Worm (Caenorhabditis elegans): ENCODE results near the gene cdc-48.1.

The cdc-48.1 gene

ce11 chrII:10587742-10588141 lies 24.5 kb upstream of the cdc-48.1 start, which contains the start of gene crn-3:
Gene crn-3, plus strand, starts transcription at chrII:10588042.
- TF ChIP-seq mab-5 (tag; optimal IDR thresholded peaks at IDR 0.05) (no peak), nhr-23 (tag; optimal IDR thresholded peaks at IDR 0.05) (no peak), dmd-4 (tag; optimal IDR thresholded peaks at IDR 0.05) (no peak), ceh-16 (tag; optimal IDR thresholded peaks at IDR 0.05) (no peak), nhr-10 (tag; optimal IDR thresholded peaks at IDR 0.05) (no peak), mbf-1 (tag; optimal IDR thresholded peaks at IDR 0.05) (no peak), nhr-6 (tag; optimal IDR thresholded peaks at IDR 0.05) (no peak), crh-2 (tag; optimal IDR thresholded peaks at IDR 0.05) (no peak), nhr-237 (tag; optimal IDR thresholded peaks at IDR 0.05) (no peak), lin-13 (GFP tag; optimal IDR thresholded peaks at IDR 0.05) (no peak), F13H6.1 (tag; optimal IDR thresholded peaks at IDR 0.05) (no peak), lin-11 (tag; optimal IDR thresholded peaks at IDR 0.05) (no peak), ama-1 (optimal IDR thresholded peaks at IDR 0.05) (no peak), unc-62 (GFP tag; optimal IDR thresholded peaks at IDR 0.05) (no peak), C34F6.9 (tag; optimal IDR thresholded peaks at IDR 0.05) (no peak), Y55F3AM.14 (GFP tag; optimal IDR thresholded peaks at IDR 0.05) (no peak), alr-1 (tag; optimal IDR thresholded peaks at IDR 0.05) (no peak), ceh-82 (tag; optimal IDR thresholded peaks at IDR 0.05) (no peak)

DNA sequence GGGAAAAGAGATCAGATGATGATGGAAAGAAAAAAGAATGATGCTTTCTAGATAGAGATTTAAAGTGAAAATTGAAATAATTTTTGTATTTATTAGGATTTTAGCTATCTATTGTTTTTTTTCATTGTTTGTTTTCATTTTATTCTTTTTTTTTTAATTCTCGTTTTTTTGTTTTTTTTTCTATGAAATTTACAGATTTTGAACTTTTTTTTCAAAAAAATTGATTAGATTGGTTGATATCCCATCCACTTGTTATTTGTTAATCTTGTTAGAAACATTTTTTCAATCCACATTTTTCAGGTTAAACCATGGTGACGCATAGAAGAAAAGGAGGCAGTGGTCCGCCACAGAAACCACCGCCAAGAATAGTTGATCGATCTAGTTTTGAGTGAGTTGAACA lies 20.8 kb upstream of the cdc-48.1 start, which contains the start of gene algn-9:
Gene algn-9 (plus strand): TSS at position 301 of the 400 bp plus-strand sequence.
- no peak for TF ChIP-seq blmp-1 (tag; optimal IDR thresholded peaks at IDR 0.05; ENCODE audit: insufficient read depth)
- no peak for TF ChIP-seq dmd-4 (tag; optimal IDR thresholded peaks at IDR 0.05)
- no peak for TF ChIP-seq lsy-2 (tag; optimal IDR thresholded peaks at IDR 0.05)

DNA sequence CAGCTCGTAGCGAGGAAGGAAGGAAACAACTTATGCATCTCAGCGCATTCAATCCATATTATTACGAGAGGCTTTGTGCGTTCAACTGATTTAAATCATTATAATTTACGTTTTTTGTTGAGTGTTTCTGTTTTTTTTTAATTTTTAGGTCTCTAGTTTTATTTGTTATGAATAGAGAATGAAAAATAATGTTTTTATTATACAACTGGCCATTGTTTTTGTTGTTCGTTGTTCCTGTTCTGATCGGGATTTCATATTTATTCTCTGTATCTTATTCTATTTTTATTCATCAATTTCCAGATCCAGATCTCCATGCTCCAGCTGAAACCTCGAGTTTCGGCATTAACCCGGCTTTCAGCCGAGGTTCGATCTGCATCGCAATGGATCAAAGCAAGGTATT lies 19.1 kb upstream of the cdc-48.1 start, which contains the start of gene mrps-22:
Gene mrps-22 (plus strand): TSS at position 301 of the 400 bp plus-strand sequence.
- no peak for TF ChIP-seq mbf-1 (tag; optimal IDR thresholded peaks at IDR 0.05)
- TF ChIP-seq nhr-12 (tag; optimal IDR thresholded peaks at IDR 0.05): no peak
- TF ChIP-seq ZK546.5 (tag; optimal IDR thresholded peaks at IDR 0.05): no peak
- no peak for TF ChIP-seq unc-55 (GFP tag; optimal IDR thresholded peaks at IDR 0.05)
- no peak for TF ChIP-seq skn-1 (tag; optimal IDR thresholded peaks at IDR 0.05)
- TF ChIP-seq lsy-2 (tag; optimal IDR thresholded peaks at IDR 0.05): no peak
- TF ChIP-seq egl-27 (tag; optimal IDR thresholded peaks at IDR 0.05): no peak
- TF ChIP-seq ama-1 (optimal IDR thresholded peaks at IDR 0.05): no peak
- no peak for TF ChIP-seq snpc-4 (tag; optimal IDR thresholded peaks at IDR 0.05)
- TF ChIP-seq unc-39 (tag; optimal IDR thresholded peaks at IDR 0.05): no peak
- TF ChIP-seq nhr-129 (tag; optimal IDR thresholded peaks at IDR 0.05): no peak
- no peak for TF ChIP-seq ztf-4 (tag; optimal IDR thresholded peaks at IDR 0.05)
- TF ChIP-seq sma-9 (GFP tag; optimal IDR thresholded peaks at IDR 0.05): no peak
- no peak for TF ChIP-seq sma-9 (tag; optimal IDR thresholded peaks at IDR 0.05)
- TF ChIP-seq ceh-82 (tag; optimal IDR thresholded peaks at IDR 0.05): no peak
- no peak for TF ChIP-seq zag-1 (tag; optimal IDR thresholded peaks at IDR 0.05)
- no peak for TF ChIP-seq blmp-1 (tag; optimal IDR thresholded peaks at IDR 0.05; ENCODE audit: insufficient read depth)

DNA sequence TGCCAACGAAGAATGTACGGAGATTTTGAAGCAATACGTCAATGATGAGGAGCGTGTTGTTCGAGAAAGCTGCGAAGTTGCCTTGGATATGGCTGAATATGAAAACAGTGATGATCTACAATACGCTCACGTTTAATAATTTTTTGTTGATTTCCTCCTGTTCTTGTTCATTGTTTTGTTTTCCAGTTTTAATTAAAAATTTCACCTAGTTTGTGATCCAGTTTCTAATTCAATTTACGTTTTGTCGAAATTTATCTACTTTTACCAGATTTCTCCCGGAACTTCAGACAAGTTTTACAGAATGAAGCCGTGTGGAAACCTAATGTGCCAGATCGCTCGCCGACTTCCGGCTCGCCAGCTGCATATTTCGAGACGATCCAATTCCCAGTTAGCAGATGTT lies 17.6 kb upstream of the cdc-48.1 start, which contains the start of gene dap-3:
Gene dap-3 (plus strand): TSS at position 301 of the 400 bp plus-strand sequence.
- TF ChIP-seq aly-2 (tag; optimal IDR thresholded peaks at IDR 0.05) (no peak), alr-1 (tag; optimal IDR thresholded peaks at IDR 0.05) (no peak), C34F6.9 (tag; optimal IDR thresholded peaks at IDR 0.05) (no peak), ceh-16 (tag; optimal IDR thresholded peaks at IDR 0.05) (no peak), ceh-82 (tag; optimal IDR thresholded peaks at IDR 0.05) (no peak), ztf-1 (GFP tag; conservative IDR thresholded peaks at IDR 0.05) (no peak), sma-3 (GFP tag; optimal IDR thresholded peaks at IDR 0.05) (no peak), sma-9 (GFP tag; optimal IDR thresholded peaks at IDR 0.05) (no peak), sma-9 (tag; optimal IDR thresholded peaks at IDR 0.05) (no peak), ztf-11 (tag; optimal IDR thresholded peaks at IDR 0.05) (no peak), unc-39 (tag; optimal IDR thresholded peaks at IDR 0.05) (no peak), snpc-4 (tag; optimal IDR thresholded peaks at IDR 0.05) (no peak), nhr-237 (tag; optimal IDR thresholded peaks at IDR 0.05) (no peak), egl-27 (tag; optimal IDR thresholded peaks at IDR 0.05) (no peak)

ce11 chrII:10579655-10580054 lies 16.4 kb upstream of the cdc-48.1 start, which contains the start of gene dohh-1:
Gene dohh-1, plus strand, starts transcription at chrII:10579955.
- TF ChIP-seq ztf-1 (GFP tag; conservative IDR thresholded peaks at IDR 0.05) (no peak), crh-2 (tag; optimal IDR thresholded peaks at IDR 0.05) (no peak), skn-1 (tag; optimal IDR thresholded peaks at IDR 0.05) (no peak), ceh-16 (tag; optimal IDR thresholded peaks at IDR 0.05) (no peak), nhr-25 (tag; optimal IDR thresholded peaks at IDR 0.05) (no peak), elt-1 (tag; optimal IDR thresholded peaks at IDR 0.05) (no peak), dmd-4 (tag; optimal IDR thresholded peaks at IDR 0.05) (no peak), sma-9 (GFP tag; optimal IDR thresholded peaks at IDR 0.05) (no peak), sma-9 (tag; optimal IDR thresholded peaks at IDR 0.05) (no peak), ztf-4 (tag; optimal IDR thresholded peaks at IDR 0.05) (no peak), R02D3.7 (tag; optimal IDR thresholded peaks at IDR 0.05) (no peak)

All from whole organism, L2 larva.